Worm (Caenorhabditis elegans) whole organism, midembryonic: Measurements from ENCODE around the gene emb-4.

Experiments used
- T22C8.4 ChIP-seq: fragments of 200-800 bp; sonication (Bioruptor generic); IDR thresholded peaks from 2 replicates; pipeline ENCODE4 v1.3.6; 2022; ENCODE audit warnings: missing genetic modification characterization, missing compliant biosample characterization
- cog-1 ChIP-seq: sonication (generic microtip); optimal IDR thresholded peaks from 2 replicates; lab custom pipeline; 2016; ENCODE audit warnings: missing genetic modification characterization, missing compliant biosample characterization
- flt-1 ChIP-seq: fragments of 200-800 bp; sonication (Bioruptor generic); IDR thresholded peaks from 2 replicates; pipeline ENCODE4 v1.3.6; 2022; ENCODE audit warnings: missing genetic modification characterization, missing compliant biosample characterization
- klf-2 ChIP-seq: fragments of 200-800 bp; sonication (Bioruptor generic); conservative IDR thresholded peaks from 2 replicates; pipeline ENCODE4 v1.3.6; 2022; ENCODE audit warnings: missing genetic modification reagents, missing genetic modification characterization, missing compliant biosample characterization
- med-1 ChIP-seq: sonication (generic microtip); optimal IDR thresholded peaks from 2 replicates; lab custom pipeline; 2017; ENCODE audit warnings: missing genetic modification characterization, mild to moderate bottlenecking, missing compliant biosample characterization, antibody characterized with exemption, missing genetic modification reagents; ENCODE audit not compliant: insufficient read depth
- ref-1 ChIP-seq: fragments of 200-800 bp; sonication (Bioruptor generic); conservative IDR thresholded peaks from 2 replicates; pipeline ENCODE4 v1.3.6; 2022; ENCODE audit warnings: missing genetic modification reagents, missing genetic modification characterization, missing compliant biosample characterization
- tab-1 ChIP-seq: fragments of 200-800 bp; sonication (Bioruptor generic); IDR thresholded peaks from 2 replicates; pipeline ENCODE4 v1.3.6; 2022; ENCODE audit warnings: missing genetic modification characterization, missing compliant biosample characterization
- ztf-23 ChIP-seq: fragments of 200-800 bp; sonication (Bioruptor generic); IDR thresholded peaks from 2 replicates; pipeline ENCODE4 v1.3.6; 2022; ENCODE audit warnings: missing genetic modification reagents, missing genetic modification characterization, missing compliant biosample characterization
- ztf-29 ChIP-seq: fragments of 200-800 bp; sonication (Bioruptor generic); IDR thresholded peaks from 2 replicates; pipeline ENCODE4 v1.3.6; 2022; ENCODE audit warnings: missing genetic modification reagents, missing genetic modification characterization, missing compliant biosample characterization

DNA sequence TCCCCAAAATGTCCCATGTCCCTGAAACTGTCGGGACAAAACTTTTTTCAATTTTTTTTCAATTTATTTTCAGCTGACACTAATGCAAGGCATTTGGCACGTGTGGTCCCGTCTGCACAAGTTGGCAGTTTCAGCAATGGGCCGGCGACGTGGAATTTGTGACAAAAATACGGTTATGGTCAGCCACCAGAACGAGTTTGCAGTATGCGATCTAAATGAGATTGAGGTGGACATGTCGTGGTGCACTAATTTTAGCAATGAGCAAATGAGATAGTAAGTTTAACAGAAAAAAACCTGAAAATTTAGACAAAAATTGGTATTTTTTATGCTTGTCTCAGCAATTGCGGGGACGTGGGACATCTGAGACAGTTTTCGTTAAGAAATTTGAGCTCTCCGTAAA, 52.3 kb downstream of the emb-4 start:
- no peak for TF ChIP-seq flt-1 (GFP tag; lab: Robert Waterston, UW)
- no peak for TF ChIP-seq ref-1 (GFP tag; lab: Robert Waterston, UW)
- TF ChIP-seq ztf-29, result no peak
- TF ChIP-seq klf-2 (GFP tag; lab: Robert Waterston, UW), result no peak
- TF ChIP-seq T22C8.4, result no peak
- TF ChIP-seq tab-1 (GFP tag; lab: Robert Waterston, UW), result no peak
- no peak for TF ChIP-seq cog-1
- no peak for TF ChIP-seq ztf-23
- TF ChIP-seq med-1 (GFP tag; lab: Kevin White, UChicago), result no peak
